Worm (Caenorhabditis elegans): ENCODE data around the gene C56A3.4.

DNA sequence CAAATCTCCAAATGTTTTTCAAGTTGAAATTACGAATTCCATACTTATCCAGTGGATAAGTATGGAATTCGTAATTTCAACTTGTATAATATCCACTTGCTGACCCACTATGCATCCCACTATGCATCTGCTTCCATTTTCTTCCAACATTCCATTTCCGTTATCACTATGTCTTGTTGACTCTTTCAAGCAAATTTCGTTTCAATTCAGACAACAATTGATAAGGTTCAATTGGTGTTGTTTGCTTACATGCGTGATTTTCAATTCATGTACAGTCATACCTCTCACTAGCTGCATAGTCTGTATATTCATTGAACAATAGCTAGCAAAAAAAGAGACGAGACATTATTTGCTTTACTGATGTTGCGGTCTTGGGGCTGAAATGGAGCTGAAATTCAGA is 25.3 kb upstream of the C56A3.4 start:
- TF ChIP-seq F49E8.2 (tag; optimal IDR thresholded peaks at IDR 0.05; ENCODE audit: insufficient read depth): no peak
- no peak for TF ChIP-seq pha-4 (tag; optimal IDR thresholded peaks at IDR 0.05)
- no peak for TF ChIP-seq ZK185.1 (tag; optimal IDR thresholded peaks at IDR 0.05; ENCODE audit: poor library complexity, severe bottlenecking)
- no peak for TF ChIP-seq bed-2 (GFP tag; IDR thresholded peaks at IDR 0.05)
- no peak for TF ChIP-seq Y95B8A.8 (GFP tag; IDR thresholded peaks at IDR 0.05)
- TF ChIP-seq B0035.1 (tag; optimal IDR thresholded peaks at IDR 0.05): no peak
- TF ChIP-seq Y79H2A.3 (GFP tag; conservative IDR thresholded peaks at IDR 0.05): no peak
- TF ChIP-seq F57A8.1 (GFP tag; optimal IDR thresholded peaks at IDR 0.05): no peak
- TF ChIP-seq madf-3 (GFP tag; IDR thresholded peaks at IDR 0.05): no peak
- no peak for TF ChIP-seq ztf-26 (tag; optimal IDR thresholded peaks at IDR 0.05)
- TF ChIP-seq snpc-4 (GFP tag; optimal IDR thresholded peaks at IDR 0.05): no peak
- TF ChIP-seq snpc-4 (tag; optimal IDR thresholded peaks at IDR 0.05): no peak
- TF ChIP-seq lin-40 (tag; optimal IDR thresholded peaks at IDR 0.05): no peak
